Worm (Caenorhabditis elegans): ENCODE measurements around the gene metl-2.

The metl-2 gene

ce11 chrII:15014380-15014779, 44.7 kb downstream of the metl-2 start, which contains the start of gene Y53F4B.51:
Gene Y53F4B.51 (minus strand): TSS chrII:15014442.
- no peak for TF ChIP-seq rcor-1 (GFP tag; IDR thresholded peaks at IDR 0.05)
- no peak for TF ChIP-seq ceh-27 (GFP tag; optimal IDR thresholded peaks at IDR 0.05)
- TF ChIP-seq snpc-3.4 (tag; optimal IDR thresholded peaks at IDR 0.05) = no peak
- TF ChIP-seq tbx-9 (tag; optimal IDR thresholded peaks at IDR 0.05; ENCODE audit: borderline replicate concordance) = no peak
- TF ChIP-seq B0019.2 (GFP tag; conservative IDR thresholded peaks at IDR 0.05) = no peak
- TF ChIP-seq ztf-6 (GFP tag; IDR thresholded peaks at IDR 0.05) = no peak

- TF ChIP-seq him-1 (tag; optimal IDR thresholded peaks at IDR 0.05) = no peak
Observed at ce11 chrII:15015669-15016068, 46.0 kb downstream of the metl-2 start.

ce11 chrII:15018923-15019322, 49.2 kb downstream of the metl-2 start, which contains the start of gene Y53F4B.12:
Gene Y53F4B.12 (plus strand): TSS chrII:15019223.
- TF ChIP-seq tbp1 (GFP tag; optimal IDR thresholded peaks at IDR 0.05) (no peak), nhr-120 (GFP tag; IDR thresholded peaks at IDR 0.05) (no peak), ceh-91 (GFP tag; IDR thresholded peaks at IDR 0.05) (no peak), snpc-1.1 (tag; optimal IDR thresholded peaks at IDR 0.05; ENCODE audit: insufficient read depth) (no peak), ekl-4 (GFP tag; IDR thresholded peaks at IDR 0.05) (no peak), D2030.7 (GFP tag; IDR thresholded peaks at IDR 0.05) (no peak), T07F8.4 (tag; optimal IDR thresholded peaks at IDR 0.05) (no peak), bed-2 (GFP tag; IDR thresholded peaks at IDR 0.05) (no peak), F57C9.4 (tag; optimal IDR thresholded peaks at IDR 0.05) (no peak), ztf-6 (GFP tag; IDR thresholded peaks at IDR 0.05) (no peak), C06A6.2 (GFP tag; conservative IDR thresholded peaks at IDR 0.05) (no peak), gei-17 (GFP tag; optimal IDR thresholded peaks at IDR 0.05) (no peak), ztf-18 (tag; optimal IDR thresholded peaks at IDR 0.05) (no peak)

All from whole organism, young adult.